Fruit fly (Drosophila melanogaster) whole organism, embryonic: ENCODE measurements around the gene CG2767.

Experiments used
- Abd-B ChIP-seq: fragments of 200-800 bp; sonication (Bioruptor generic); optimal IDR thresholded peaks from 2 replicates; lab custom pipeline; 2018; ENCODE audit warnings: missing biosample characterization, mild to moderate bottlenecking, missing genetic modification characterization, moderate library complexity
- CG10147 ChIP-seq: fragments of 200-800 bp; sonication (Bioruptor generic); optimal IDR thresholded peaks from 2 replicates; lab custom pipeline; 2019; ENCODE audit warnings: missing biosample characterization, mild to moderate bottlenecking, missing genetic modification characterization, moderate library complexity
- CG10267 ChIP-seq: fragments of 200-800 bp; sonication (Bioruptor generic); optimal IDR thresholded peaks from 2 replicates; lab custom pipeline; 2018; ENCODE audit warnings: missing biosample characterization, mild to moderate bottlenecking, missing genetic modification characterization, moderate library complexity
- CG13123 ChIP-seq: fragments of 200-800 bp; sonication (Bioruptor generic); optimal IDR thresholded peaks from 2 replicates; lab custom pipeline; 2016; ENCODE audit warnings: missing biosample characterization, missing genetic modification characterization
- CG13424 ChIP-seq: fragments of 200-800 bp; sonication (Bioruptor generic); optimal IDR thresholded peaks from 2 replicates; lab custom pipeline; 2019; ENCODE audit warnings: missing biosample characterization, mild to moderate bottlenecking, missing genetic modification characterization, moderate library complexity
- CG15696 ChIP-seq: fragments of 200-800 bp; sonication (Bioruptor generic); optimal IDR thresholded peaks from 2 replicates; lab custom pipeline; 2019; ENCODE audit warnings: missing biosample characterization, mild to moderate bottlenecking, missing genetic modification characterization, moderate library complexity
- CG18476 ChIP-seq: fragments of 200-800 bp; sonication (Bioruptor generic); optimal IDR thresholded peaks from 2 replicates; lab custom pipeline; 2016; ENCODE audit warnings: missing biosample characterization, mild to moderate bottlenecking, missing genetic modification characterization
- CG18619 ChIP-seq: fragments of 200-800 bp; sonication (Bioruptor generic); optimal IDR thresholded peaks from 3 replicates; lab custom pipeline; 2017; ENCODE audit warnings: missing biosample characterization, mild to moderate bottlenecking, missing genetic modification characterization
- CG31441 ChIP-seq: fragments of 200-800 bp; sonication (Bioruptor generic); IDR thresholded peaks from 2 replicates; pipeline ENCODE4 v1.3.6; 2022; ENCODE audit warnings: missing biosample characterization, missing genetic modification characterization
- CG34422 ChIP-seq: fragments of 200-800 bp; sonication (Bioruptor generic); IDR thresholded peaks from 3 replicates; pipeline ENCODE4 v1.3.6; 2022; ENCODE audit warnings: missing biosample characterization, missing genetic modification characterization
- CG7372 ChIP-seq: fragments of 200-800 bp; sonication (Bioruptor generic); IDR thresholded peaks from 2 replicates; pipeline ENCODE4 v1.3.6; 2022; ENCODE audit warnings: missing biosample characterization, missing genetic modification characterization
- CG7839 ChIP-seq: fragments of 200-800 bp; sonication (Bioruptor generic); optimal IDR thresholded peaks from 3 replicates; lab custom pipeline; 2018; ENCODE audit warnings: missing biosample characterization, mild to moderate bottlenecking, missing genetic modification characterization, moderate library complexity
- CG8290 ChIP-seq, 3 experiments: fragments of 200-800 bp; sonication (Bioruptor generic); optimal IDR thresholded peaks; 2 replicates each; lab custom pipeline; 2016 to 2019; ENCODE audit warnings: missing biosample characterization in 3 of 3, missing genetic modification characterization in 3 of 3, mild to moderate bottlenecking in 2 of 3, moderate library complexity in 1 of 3
- CG9727 ChIP-seq: fragments of 200-800 bp; sonication (Bioruptor generic); optimal IDR thresholded peaks from 3 replicates; lab custom pipeline; 2017; ENCODE audit warnings: missing biosample characterization, mild to moderate bottlenecking, missing genetic modification characterization
- CG9932 ChIP-seq: fragments of 200-800 bp; sonication (Bioruptor generic); IDR thresholded peaks from 2 replicates; pipeline ENCODE4 v1.3.6; 2022; ENCODE audit warnings: missing biosample characterization, missing genetic modification characterization
- Chrac-16 ChIP-seq: fragments of 200-800 bp; sonication (Bioruptor generic); optimal IDR thresholded peaks from 3 replicates; lab custom pipeline; 2016; ENCODE audit warnings: missing biosample characterization, missing genetic modification characterization
- Doc3 ChIP-seq: fragments of 200-800 bp; sonication (Bioruptor generic); IDR thresholded peaks from 3 replicates; pipeline ENCODE4 v1.3.6; 2022; ENCODE audit warnings: missing biosample characterization, missing genetic modification characterization; ENCODE audit not compliant: partially characterized antibody
- Ets65A ChIP-seq: fragments of 200-800 bp; sonication (Bioruptor generic); peaks from one replicate; lab custom pipeline; 2016; ENCODE audit warnings: missing biosample characterization, missing genetic modification characterization
- H15 ChIP-seq: fragments of 200-800 bp; sonication (Bioruptor generic); IDR thresholded peaks from 3 replicates; pipeline ENCODE4 v1.3.6; 2022; ENCODE audit warnings: missing biosample characterization, missing genetic modification characterization
- HmgZ ChIP-seq: fragments of 200-800 bp; sonication (Bioruptor generic); optimal IDR thresholded peaks from 2 replicates; lab custom pipeline; 2018; ENCODE audit warnings: missing biosample characterization, mild to moderate bottlenecking, missing genetic modification characterization
- Hr51 ChIP-seq, 2 experiments: fragments of 200-800 bp; sonication (Bioruptor generic); optimal IDR thresholded peaks; 2 replicates in 1 of 2; 3 replicates in 1 of 2; lab custom pipeline; 2016 to 2018; ENCODE audit warnings: missing biosample characterization in 2 of 2, missing genetic modification characterization in 2 of 2, mild to moderate bottlenecking in 1 of 2, moderate library complexity in 1 of 2
- NC2α ChIP-seq: fragments of 200-800 bp; sonication (Bioruptor generic); optimal IDR thresholded peaks from 2 replicates; lab custom pipeline; 2016; ENCODE audit warnings: missing biosample characterization, missing genetic modification characterization
- NC2β ChIP-seq: fragments of 200-800 bp; sonication (Bioruptor generic); optimal IDR thresholded peaks from 2 replicates; lab custom pipeline; 2016; ENCODE audit warnings: missing biosample characterization, missing genetic modification characterization
- Scr ChIP-seq: fragments of 200-800 bp; sonication (Bioruptor generic); IDR thresholded peaks from 2 replicates; pipeline ENCODE4 v1.3.6; 2022; ENCODE audit warnings: missing biosample characterization, missing genetic modification characterization; ENCODE audit not compliant: partially characterized antibody
- Sox100B ChIP-seq: fragments of 200-800 bp; sonication (Bioruptor generic); optimal IDR thresholded peaks from 3 replicates; lab custom pipeline; 2018; ENCODE audit warnings: missing biosample characterization, mild to moderate bottlenecking, missing genetic modification characterization
- Usf ChIP-seq: fragments of 200-800 bp; sonication (Bioruptor generic); optimal IDR thresholded peaks from 2 replicates; lab custom pipeline; 2017; ENCODE audit warnings: missing genotype, missing biosample characterization, missing genetic modification characterization
- az2 ChIP-seq: fragments of 200-800 bp; sonication (Bioruptor generic); optimal IDR thresholded peaks from 3 replicates; lab custom pipeline; 2016; ENCODE audit warnings: missing biosample characterization, missing genetic modification characterization
- cg ChIP-seq: fragments of 200-800 bp; sonication (Bioruptor generic); optimal IDR thresholded peaks from 3 replicates; lab custom pipeline; 2019; ENCODE audit warnings: missing biosample characterization, mild to moderate bottlenecking, missing genetic modification characterization, moderate library complexity
- ftz-f1 ChIP-seq: fragments of 200-800 bp; sonication (Bioruptor generic); optimal IDR thresholded peaks from 2 replicates; lab custom pipeline; 2016; ENCODE audit warnings: missing biosample characterization, missing genetic modification characterization
- gem ChIP-seq: fragments of 200-800 bp; sonication (Bioruptor generic); optimal IDR thresholded peaks from 2 replicates; lab custom pipeline; 2019; ENCODE audit warnings: missing biosample characterization, mild to moderate bottlenecking, missing genetic modification characterization, moderate library complexity
- grau ChIP-seq: fragments of 200-800 bp; optimal IDR thresholded peaks from 3 replicates; lab custom pipeline; 2019; ENCODE audit warnings: missing biosample characterization, mild to moderate bottlenecking, missing genetic modification characterization, moderate library complexity
- ind ChIP-seq: fragments of 200-800 bp; sonication (Bioruptor generic); optimal IDR thresholded peaks from 3 replicates; lab custom pipeline; 2016; ENCODE audit warnings: missing biosample characterization, missing genetic modification characterization
- inv ChIP-seq: fragments of 200-800 bp; sonication (Bioruptor generic); IDR thresholded peaks from 2 replicates; pipeline ENCODE4 v1.3.6; 2022; ENCODE audit warnings: missing biosample characterization, missing genetic modification characterization; ENCODE audit not compliant: partially characterized antibody
- kni ChIP-seq: fragments of 200-800 bp; sonication (Bioruptor generic); optimal IDR thresholded peaks from 3 replicates; lab custom pipeline; 2017; ENCODE audit warnings: mild to moderate bottlenecking, missing biosample characterization, missing genetic modification reagents, missing genetic modification characterization
- lbe ChIP-seq: fragments of 200-800 bp; sonication (Bioruptor generic); optimal IDR thresholded peaks from 2 replicates; lab custom pipeline; 2016; ENCODE audit warnings: missing biosample characterization, mild to moderate bottlenecking, missing genetic modification characterization
- mld ChIP-seq: fragments of 200-800 bp; sonication (Bioruptor generic); IDR thresholded peaks from 3 replicates; pipeline ENCODE4 v1.3.6; 2022; ENCODE audit warnings: missing biosample characterization, missing genetic modification characterization; ENCODE audit not compliant: partially characterized antibody
- nerfin-2 ChIP-seq: fragments of 200-800 bp; sonication (Bioruptor generic); IDR thresholded peaks from 2 replicates; pipeline ENCODE4 v1.3.6; 2022; ENCODE audit warnings: missing biosample characterization, missing genetic modification characterization; ENCODE audit not compliant: partially characterized antibody
- oc ChIP-seq: fragments of 200-800 bp; sonication (Bioruptor generic); optimal IDR thresholded peaks from 2 replicates; lab custom pipeline; 2018; ENCODE audit warnings: missing biosample characterization, mild to moderate bottlenecking, missing genetic modification characterization, moderate library complexity
- pb ChIP-seq: fragments of 200-800 bp; sonication (Bioruptor generic); optimal IDR thresholded peaks from 3 replicates; lab custom pipeline; 2016; ENCODE audit warnings: missing biosample characterization, missing genetic modification characterization
- pfk ChIP-seq: fragments of 200-800 bp; sonication (Bioruptor generic); optimal IDR thresholded peaks from 2 replicates; lab custom pipeline; 2018; ENCODE audit warnings: missing biosample characterization, mild to moderate bottlenecking, missing genetic modification characterization, moderate library complexity
- psq ChIP-seq: fragments of 200-800 bp; sonication (Bioruptor generic); optimal IDR thresholded peaks from 2 replicates; lab custom pipeline; 2017; ENCODE audit warnings: missing biosample characterization, missing genetic modification characterization
- pum ChIP-seq: fragments of 200-800 bp; sonication (Bioruptor generic); optimal IDR thresholded peaks from 2 replicates; lab custom pipeline; 2016; ENCODE audit warnings: missing biosample characterization, missing genetic modification characterization
- sna ChIP-seq: fragments of 200-800 bp; sonication (Bioruptor generic); IDR thresholded peaks from 2 replicates; pipeline ENCODE4 v1.3.6; 2022; ENCODE audit warnings: missing biosample characterization, missing genetic modification characterization; ENCODE audit not compliant: partially characterized antibody
- so ChIP-seq: fragments of 200-800 bp; sonication (Bioruptor generic); IDR thresholded peaks from 3 replicates; pipeline ENCODE4 v1.3.6; 2022; ENCODE audit warnings: missing biosample characterization, missing genetic modification characterization
- stwl ChIP-seq: fragments of 200-800 bp; sonication (Bioruptor generic); optimal IDR thresholded peaks from 3 replicates; lab custom pipeline; 2018; ENCODE audit warnings: missing biosample characterization, mild to moderate bottlenecking, missing genetic modification characterization, moderate library complexity
- toy ChIP-seq: fragments of 200-800 bp; sonication (Bioruptor generic); IDR thresholded peaks from 2 replicates; pipeline ENCODE4 v1.3.6; 2022; ENCODE audit warnings: missing biosample characterization, missing genetic modification characterization
- trem ChIP-seq: fragments of 200-800 bp; optimal IDR thresholded peaks from 3 replicates; lab custom pipeline; 2019; ENCODE audit warnings: missing biosample characterization, mild to moderate bottlenecking, missing genetic modification characterization, moderate library complexity
- trh ChIP-seq: fragments of 200-800 bp; sonication (Bioruptor generic); optimal IDR thresholded peaks from 2 replicates; lab custom pipeline; 2016; ENCODE audit warnings: missing biosample characterization, missing genetic modification characterization
- zfh2 ChIP-seq: fragments of 200-800 bp; sonication (Bioruptor generic); optimal IDR thresholded peaks from 2 replicates; lab custom pipeline; 2016; ENCODE audit warnings: missing biosample characterization, missing genetic modification characterization

The CG2767 gene

dm6 chr3R:8032923-8033478, 25.1 kb upstream of the CG2767 start, which contains the start of the genes CG11035 and unc-45 (continued):
- TF ChIP-seq Ets65A (GFP tag; lab: Kevin White, UChicago) (peak; percentile 45), CG10147 (GFP tag; lab: Kevin White, UChicago) (peak; percentile 51), stwl (tag; lab: Kevin White, UChicago) (peak; percentile 29), az2 (GFP tag; lab: Kevin White, UChicago) (peak; percentile 12), ind (GFP tag; lab: Kevin White, UChicago) (peak; percentile 47), Sox100B (peak; percentile 49), grau (tag; lab: Kevin White, UChicago) (peak; percentile 58), CG9727 (peak; percentile 56), Doc3 (peak; percentile 68), CG8290 (GFP tag; optimal IDR thresholded peaks at IDR 0.05; lab: Kevin White, UChicago) (peak; percentile 68), CG8290 (tag; optimal IDR thresholded peaks at IDR 0.05; lab: Kevin White, UChicago) (no peak), inv (peak; percentile 58; the same call in 1 of the 2 replicates), kni (peak; percentile 64), gem (tag; lab: Kevin White, UChicago) (peak; percentile 61), Usf (GFP tag; lab: Kevin White, UChicago) (no peak), mld (GFP tag; lab: Robert Waterston, UW) (0 out of 3 replicates have a peak, but pooled peaks have one; percentile 56), CG15696 (tag; lab: Kevin White, UChicago) (peak; percentile 36), ftz-f1 (peak; percentile 27), CG18619 (GFP tag; lab: Kevin White, UChicago) (no peak), H15 (no peak), Hr51 (GFP tag; optimal IDR thresholded peaks at IDR 0.05; lab: Kevin White, UChicago) (peak in 1 of 2 experiments; percentile 19), nerfin-2 (GFP tag; lab: Robert Waterston, UW) (peak; percentile 45; the same call in 1 of the 2 replicates), CG13424 (tag; lab: Kevin White, UChicago) (peak; percentile 60), CG31441 (GFP tag; lab: Robert Waterston, UW) (peak; percentile 60), pum (peak; percentile 50), Chrac-16 (GFP tag; lab: Kevin White, UChicago) (peak; percentile 33), CG34422 (GFP tag; lab: Robert Waterston, UW) (peak; percentile 42; the same call in 1 of the 3 replicates), trh (GFP tag; lab: Kevin White, UChicago) (no peak), zfh2 (GFP tag; lab: Kevin White, UChicago) (no peak), trem (tag; lab: Kevin White, UChicago) (peak; percentile 41), lbe (peak; percentile 65), CG7839 (tag; lab: Kevin White, UChicago) (peak; percentile 48), CG10267 (tag; lab: Kevin White, UChicago) (peak; percentile 49), CG9932 (GFP tag; lab: Robert Waterston, UW) (peak; percentile 54; the same call in 1 of the 2 replicates), psq (GFP tag; lab: Kevin White, UChicago) (no peak), toy (GFP tag; lab: Robert Waterston, UW) (no peak), sna (GFP tag; lab: Robert Waterston, UW) (peak; percentile 75), cg (peak; percentile 46), HmgZ (tag; lab: Kevin White, UChicago) (peak; percentile 30), so (no peak), CG18476 (GFP tag; lab: Kevin White, UChicago) (peak; percentile 15), CG13123 (GFP tag; lab: Kevin White, UChicago) (no peak), CG7372 (GFP tag; lab: Robert Waterston, UW) (no peak), oc (tag; lab: Kevin White, UChicago) (no peak), NC2α (GFP tag; lab: Kevin White, UChicago) (no peak), pfk (no peak), pb (GFP tag; lab: Kevin White, UChicago) (no peak), Scr (GFP tag; lab: Robert Waterston, UW) (peak; percentile 81), Abd-B (GFP tag; lab: Kevin White, UChicago) (peak; percentile 42), NC2β (peak; percentile 11)
